Fruit fly (Drosophila melanogaster) whole organism: ENCODE data around the gene HLH4C.

Source experiments
- Dll ChIP-seq: fragments of >200 bp; optimal IDR thresholded peaks from 2 replicates; lab custom pipeline; 2017
- psq ChIP-seq: fragments of >200 bp; optimal IDR thresholded peaks from 2 replicates; lab custom pipeline; 2017
- usp ChIP-seq: fragments of >200 bp; optimal IDR thresholded peaks from 2 replicates; lab custom pipeline; 2017; ENCODE audit warnings: missing biosample characterization, missing genetic modification characterization, mixed read lengths

DNA sequence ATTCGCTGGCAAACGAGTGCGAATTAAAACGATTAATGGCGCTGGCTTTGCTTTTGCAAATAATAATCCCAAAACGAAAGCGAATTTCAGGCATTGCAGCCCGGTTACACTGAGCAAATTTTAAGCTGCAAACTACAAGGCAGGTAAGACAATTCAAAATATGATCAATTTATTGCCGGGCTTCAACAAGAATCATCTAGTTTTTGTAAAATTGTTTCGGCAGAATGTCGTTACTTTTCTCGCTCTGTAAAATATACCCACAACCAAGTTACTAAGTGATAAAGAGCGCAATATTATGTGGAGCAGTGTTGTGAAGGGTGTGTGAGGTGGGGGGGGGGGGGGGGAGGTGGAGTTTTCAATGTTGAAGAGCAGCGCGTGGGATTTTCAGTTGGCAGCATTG, 32.3 kb downstream of the HLH4C start:
- no peak for TF ChIP-seq Dll (lab: Kevin White, UChicago)
- no peak for TF ChIP-seq usp (GFP tag; lab: Kevin White, UChicago)
- TF ChIP-seq psq (lab: Kevin White, UChicago): no peak
